Fruit fly (Drosophila melanogaster): ENCODE data around the gene Eig71Ej.

DNA sequence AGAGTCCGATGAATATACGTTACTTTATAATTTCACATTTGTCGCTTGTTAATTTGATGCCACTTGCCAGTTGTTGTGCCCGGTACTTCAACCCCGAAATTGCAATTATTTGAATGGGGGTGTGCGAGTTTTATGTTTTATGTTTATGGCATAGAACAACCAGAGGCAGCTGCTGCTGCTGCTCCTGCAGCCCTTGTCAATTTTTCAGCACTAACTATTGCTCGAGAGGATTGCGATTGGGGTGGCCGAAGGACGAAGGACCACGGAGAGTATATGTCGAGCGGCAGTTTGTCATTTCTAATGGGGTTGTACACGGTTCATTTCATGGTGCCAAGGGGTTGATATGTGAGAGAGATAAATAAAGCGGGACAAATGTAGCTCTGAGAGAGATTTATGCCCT lies 36.7 kb downstream of the Eig71Ej start:
- TF ChIP-seq CG7368 (GFP tag; optimal IDR thresholded peaks at IDR 0.05), result no peak
- TF ChIP-seq CG9139 (GFP tag; optimal IDR thresholded peaks at IDR 0.05), result no peak
- no peak for TF ChIP-seq CG6163 (GFP tag; IDR thresholded peaks at IDR 0.05)
- no peak for TF ChIP-seq Met (GFP tag; optimal IDR thresholded peaks at IDR 0.05)
- no peak for TF ChIP-seq CG11294 (GFP tag; IDR thresholded peaks at IDR 0.05)
- TF ChIP-seq Lpt (GFP tag; optimal IDR thresholded peaks at IDR 0.05), result no peak
- no peak for TF ChIP-seq CG8319 (GFP tag; optimal IDR thresholded peaks at IDR 0.05)
- no peak for TF ChIP-seq dac (GFP tag; optimal IDR thresholded peaks at IDR 0.05)
- TF ChIP-seq Sox15 (GFP tag; optimal IDR thresholded peaks at IDR 0.05), result no peak
- TF ChIP-seq Ets21C (GFP tag; optimal IDR thresholded peaks at IDR 0.05), result no peak
- TF ChIP-seq Sox14 (GFP tag; optimal IDR thresholded peaks at IDR 0.05), result no peak
- TF ChIP-seq salr (GFP tag; optimal IDR thresholded peaks at IDR 0.05), result no peak
